Fruit fly (Drosophila melanogaster): Measurements from ENCODE around the gene betaTub85D.
A peak's percentile ranks its signal among the peaks of the same experiment; 100 is the strongest.

Gene betaTub85D

dm6 chr3R:9393542-9394025, 16.5 kb downstream of the betaTub85D start (continued):
- TF ChIP-seq CG8281 (tag; optimal IDR thresholded peaks at IDR 0.05): peak; percentile 43
- peak; percentile 31; the same call in 1 of the 2 replicates for TF ChIP-seq Ada2b (GFP tag; IDR thresholded peaks at IDR 0.05)
- 0 out of 3 replicates have a peak, but pooled peaks have one; percentile 54 for TF ChIP-seq ase (GFP tag; IDR thresholded peaks at IDR 0.05)
- no peak for TF ChIP-seq D19B (GFP tag; optimal IDR thresholded peaks at IDR 0.05)
- TF ChIP-seq lilli (GFP tag; optimal IDR thresholded peaks at IDR 0.05): no peak
- TF ChIP-seq CG7963 (GFP tag; IDR thresholded peaks at IDR 0.05; ENCODE audit: partially characterized antibody): no peak
- TF ChIP-seq CG9437 (GFP tag; optimal IDR thresholded peaks at IDR 0.05): peak; percentile 34
- peak; percentile 67 for TF ChIP-seq CG10959 (GFP tag; IDR thresholded peaks at IDR 0.05)
- peak; percentile 89 to 95 for TF ChIP-seq bsh (GFP tag; optimal IDR thresholded peaks at IDR 0.05)
- no peak for TF ChIP-seq ham (GFP tag; IDR thresholded peaks at IDR 0.05)
- TF ChIP-seq CG4617 (GFP tag; optimal IDR thresholded peaks at IDR 0.05; ENCODE audit: borderline replicate concordance): peak; percentile 14
- TF ChIP-seq Stat92E (GFP tag; optimal IDR thresholded peaks at IDR 0.05): peak in 1 of 3 experiments; percentile 7
- peak; percentile 51 for TF ChIP-seq Fer3 (tag; optimal IDR thresholded peaks at IDR 0.05)
- peak; percentile 8 for TF ChIP-seq CG6683 (GFP tag; optimal IDR thresholded peaks at IDR 0.05)
- TF ChIP-seq ac (GFP tag; optimal IDR thresholded peaks at IDR 0.05): peak; percentile 84
- no peak for TF ChIP-seq CG34224 (GFP tag; IDR thresholded peaks at IDR 0.05; ENCODE audit: partially characterized antibody)
- TF ChIP-seq unpg (GFP tag; optimal IDR thresholded peaks at IDR 0.05): peak; percentile 79
- TF ChIP-seq ro (GFP tag; IDR thresholded peaks at IDR 0.05): no peak
- no peak for TF ChIP-seq CG10543 (GFP tag; optimal IDR thresholded peaks at IDR 0.05)
- 0 out of 2 replicates have a peak, but pooled peaks have one; percentile 38 for TF ChIP-seq CG1024 (GFP tag; IDR thresholded peaks at IDR 0.05)
- TF ChIP-seq CG3407 (GFP tag; optimal IDR thresholded peaks at IDR 0.05): peak; percentile 72
- TF ChIP-seq CG42726 (GFP tag; IDR thresholded peaks at IDR 0.05; ENCODE audit: partially characterized antibody): no peak
- TF ChIP-seq CG33213 (GFP tag; optimal IDR thresholded peaks at IDR 0.05): peak; percentile 30
- TF ChIP-seq CG12219 (GFP tag; optimal IDR thresholded peaks at IDR 0.05): peak; percentile 73
- TF ChIP-seq esg (GFP tag; conservative IDR thresholded peaks at IDR 0.05): peak; percentile 33; the same call in 1 of the 2 replicates
- TF ChIP-seq CG32532 (GFP tag; IDR thresholded peaks at IDR 0.05): peak; percentile 56; the same call in 1 of the 2 replicates
- TF ChIP-seq CG8359 (GFP tag; optimal IDR thresholded peaks at IDR 0.05; ENCODE audit: borderline replicate concordance): peak; percentile 71
- peak; percentile 85 for TF ChIP-seq CG14710 (tag; optimal IDR thresholded peaks at IDR 0.05)
- TF ChIP-seq Atf6 (GFP tag; IDR thresholded peaks at IDR 0.05): peak; percentile 67
- peak; percentile 58 for TF ChIP-seq CG10147 (GFP tag; optimal IDR thresholded peaks at IDR 0.05)
- no peak for TF ChIP-seq pb (GFP tag; optimal IDR thresholded peaks at IDR 0.05)
- peak; percentile 82 for TF ChIP-seq Asciz (GFP tag; optimal IDR thresholded peaks at IDR 0.05)
- TF ChIP-seq CG12744 (GFP tag; optimal IDR thresholded peaks at IDR 0.05): no peak
- peak; percentile 76 for TF ChIP-seq zfh1 (GFP tag; IDR thresholded peaks at IDR 0.05)
- no peak for TF ChIP-seq CG31388 (GFP tag; optimal IDR thresholded peaks at IDR 0.05)
- peak; percentile 76 for TF ChIP-seq CG7839 (tag; optimal IDR thresholded peaks at IDR 0.05)
- no peak for TF ChIP-seq CG1832 (GFP tag; optimal IDR thresholded peaks at IDR 0.05)
- peak; percentile 19 for TF ChIP-seq CG4854 (GFP tag; optimal IDR thresholded peaks at IDR 0.05)
- no peak; the same call in 2 of the 3 replicates for TF ChIP-seq B-H1 (GFP tag; IDR thresholded peaks at IDR 0.05)
- TF ChIP-seq gcm (GFP tag; optimal IDR thresholded peaks at IDR 0.05): peak; percentile 71
- no peak for TF ChIP-seq Trl (optimal IDR thresholded peaks at IDR 0.05)
- TF ChIP-seq Trl (GFP tag; optimal IDR thresholded peaks at IDR 0.05): peak; percentile 56
- TF ChIP-seq Sry-δ (GFP tag; optimal IDR thresholded peaks at IDR 0.05): no peak
- 0 out of 2 replicates have a peak, but pooled peaks have one; percentile 6 for TF ChIP-seq dan (GFP tag; IDR thresholded peaks at IDR 0.05)
- TF ChIP-seq Mad (GFP tag; optimal IDR thresholded peaks at IDR 0.05): no peak
- peak; percentile 58 for TF ChIP-seq sisA (GFP tag; IDR thresholded peaks at IDR 0.05)
- peak; percentile 7 for TF ChIP-seq CG9609 (GFP tag; optimal IDR thresholded peaks at IDR 0.05)
- TF ChIP-seq CG17829 (tag; optimal IDR thresholded peaks at IDR 0.05): peak; percentile 84
- no peak for TF ChIP-seq HmgD (GFP tag; optimal IDR thresholded peaks at IDR 0.05)

Measured in whole organism, embryonic.